Worm (Caenorhabditis elegans): Measurements from ENCODE around the gene C08B6.18.

ce11 chrV:10098429-10098828 is 35.5 kb downstream of the C08B6.18 start, which contains the start of gene ugt-47:
- TF ChIP-seq mep-1 (tag; optimal IDR thresholded peaks at IDR 0.05) = no peak
- no peak for TF ChIP-seq pax-3 (tag; optimal IDR thresholded peaks at IDR 0.05)
- TF ChIP-seq elt-2 (tag; optimal IDR thresholded peaks at IDR 0.05) = no peak
- TF ChIP-seq lin-13 (GFP tag; optimal IDR thresholded peaks at IDR 0.05) = no peak
- no peak for TF ChIP-seq pqm-1 (tag; optimal IDR thresholded peaks at IDR 0.05)
- TF ChIP-seq ztf-11 (tag; optimal IDR thresholded peaks at IDR 0.05) = no peak
- TF ChIP-seq unc-62 (GFP tag; optimal IDR thresholded peaks at IDR 0.05) = no peak
